Worm (Caenorhabditis elegans) whole organism, L4 larva: Measurements from ENCODE around the gene msa-1.

Experiments
- F10B5.3 ChIP-seq: sonication (generic microtip); optimal IDR thresholded peaks from 2 replicates; lab custom pipeline; 2016; ENCODE audit warnings: mild to moderate bottlenecking, missing genetic modification characterization, missing compliant biosample characterization
- F37D6.2 ChIP-seq: sonication (generic microtip); optimal IDR thresholded peaks from 2 replicates; lab custom pipeline; 2016; ENCODE audit warnings: mild to moderate bottlenecking, missing genetic modification characterization, missing compliant biosample characterization
- F44E2.7 ChIP-seq: fragments of 200-800 bp; sonication (Bioruptor generic); IDR thresholded peaks from 2 replicates; pipeline ENCODE4 v2.1.2; 2022; ENCODE audit warnings: missing genetic modification characterization, missing compliant biosample characterization
- Y48G9A.11 ChIP-seq: fragments of 200-800 bp; sonication (Bioruptor generic); IDR thresholded peaks from 2 replicates; pipeline ENCODE4 v1.3.6; 2022; ENCODE audit warnings: missing genetic modification reagents, missing genetic modification characterization, missing compliant biosample characterization
- Y5F2A.4 ChIP-seq: fragments of 200-800 bp; sonication (Bioruptor generic); optimal IDR thresholded peaks from 2 replicates; lab custom pipeline; 2018; ENCODE audit warnings: mild to moderate bottlenecking, missing genetic modification characterization, missing compliant biosample characterization
- ama-1 ChIP-seq: fragments of 150-350 bp; optimal IDR thresholded peaks from 2 replicates; lab custom pipeline; 2014; ENCODE audit warnings: inconsistent platforms, mixed read lengths
- arid-1 ChIP-seq: fragments of 200-800 bp; sonication (Bioruptor generic); conservative IDR thresholded peaks from 2 replicates; pipeline ENCODE4 v1.3.6; 2022; ENCODE audit warnings: missing genetic modification reagents, missing genetic modification characterization, missing compliant biosample characterization
- ceh-44 ChIP-seq: fragments of 200-800 bp; sonication (Bioruptor generic); IDR thresholded peaks from 2 replicates; pipeline ENCODE4 v1.3.6; 2022; ENCODE audit warnings: missing genetic modification reagents, missing genetic modification characterization, missing compliant biosample characterization
- ceh-62 ChIP-seq: sonication (generic microtip); optimal IDR thresholded peaks from 2 replicates; lab custom pipeline; 2017; ENCODE audit warnings: missing biosample characterization, missing genetic modification characterization
- ceh-82 ChIP-seq: sonication (generic microtip); optimal IDR thresholded peaks from 2 replicates; lab custom pipeline; 2017; ENCODE audit warnings: missing biosample characterization, missing genetic modification characterization
- ces-1 ChIP-seq: fragments of 150-350 bp; sonication (generic microtip); optimal IDR thresholded peaks from 4 replicates; lab custom pipeline; 2014; ENCODE audit warnings: missing biosample characterization, missing genetic modification reagents, missing genetic modification characterization
- cey-2 ChIP-seq: sonication (generic microtip); optimal IDR thresholded peaks from 3 replicates; lab custom pipeline; 2017; ENCODE audit warnings: missing genetic modification characterization, mild to moderate bottlenecking, missing compliant biosample characterization, antibody characterized with exemption, borderline replicate concordance; ENCODE audit not compliant: insufficient read depth
- ctbp-1 ChIP-seq: fragments of 200-800 bp; sonication (Bioruptor generic); IDR thresholded peaks from 2 replicates; pipeline ENCODE4 v1.3.6; 2022; ENCODE audit warnings: missing genetic modification reagents, missing genetic modification characterization, missing compliant biosample characterization
- daf-12 ChIP-seq: fragments of 150-350 bp; optimal IDR thresholded peaks from 2 replicates; lab custom pipeline; 2014; ENCODE audit warnings: missing biosample characterization, missing genetic modification reagents, missing genetic modification characterization
- dpl-1 ChIP-seq: fragments of 150-350 bp; optimal IDR thresholded peaks from 2 replicates; lab custom pipeline; 2014; ENCODE audit warnings: missing biosample characterization, missing genetic modification reagents, missing genetic modification characterization
- duxl-1 ChIP-seq: sonication (generic microtip); optimal IDR thresholded peaks from 2 replicates; lab custom pipeline; 2016; ENCODE audit warnings: mild to moderate bottlenecking, missing genetic modification characterization, moderate library complexity, missing compliant biosample characterization; ENCODE audit not compliant: poor library complexity
- egl-27 ChIP-seq: sonication (generic microtip); optimal IDR thresholded peaks from 3 replicates; lab custom pipeline; 2017; ENCODE audit warnings: missing biosample characterization, missing genetic modification reagents, missing genetic modification characterization
- fos-1 ChIP-seq: fragments of 150-350 bp; optimal IDR thresholded peaks from 2 replicates; lab custom pipeline; 2014; ENCODE audit warnings: missing biosample characterization, missing genetic modification characterization
- hlh-30 ChIP-seq: sonication (generic microtip); optimal IDR thresholded peaks from 2 replicates; lab custom pipeline; 2017; ENCODE audit warnings: antibody characterized with exemption, mild to moderate bottlenecking, missing genetic modification characterization, missing compliant biosample characterization; ENCODE audit not compliant: insufficient read depth
- jun-1 ChIP-seq: fragments of 150-350 bp; optimal IDR thresholded peaks from 2 replicates; lab custom pipeline; 2014; ENCODE audit warnings: missing biosample characterization, missing genetic modification reagents, missing genetic modification characterization
- lin-13 ChIP-seq: fragments of 150-350 bp; optimal IDR thresholded peaks from 2 replicates; lab custom pipeline; 2014; ENCODE audit warnings: missing biosample characterization, missing genetic modification reagents, missing genetic modification characterization
- mdl-1 ChIP-seq, 2 experiments: fragments of 150-350 bp in 1 of 2; sonication (generic microtip) in 1 of 2; optimal IDR thresholded peaks; 2 replicates each; lab custom pipeline; 2014 to 2017; ENCODE audit warnings: missing biosample characterization in 2 of 2, missing genetic modification characterization in 2 of 2
- mes-2 ChIP-seq: sonication (generic microtip); optimal IDR thresholded peaks from 2 replicates; lab custom pipeline; 2016; ENCODE audit warnings: missing genotype, mild to moderate bottlenecking, missing genetic modification characterization, missing compliant biosample characterization; ENCODE audit not compliant: poor library complexity, severe bottlenecking
- mxl-3 ChIP-seq: fragments of 200-800 bp; sonication (Bioruptor generic); optimal IDR thresholded peaks from 2 replicates; lab custom pipeline; 2018; ENCODE audit warnings: mild to moderate bottlenecking, missing genetic modification characterization, missing compliant biosample characterization
- nhr-11 ChIP-seq: fragments of 150-350 bp; optimal IDR thresholded peaks from 2 replicates; lab custom pipeline; 2014; ENCODE audit warnings: missing biosample characterization, missing genetic modification characterization
- nhr-111 ChIP-seq: fragments of 200-800 bp; sonication (Bioruptor generic); optimal IDR thresholded peaks from 2 replicates; lab custom pipeline; 2018; ENCODE audit warnings: mild to moderate bottlenecking, missing genetic modification characterization, missing compliant biosample characterization
- nhr-237 ChIP-seq: sonication (generic microtip); optimal IDR thresholded peaks from 2 replicates; lab custom pipeline; 2017; ENCODE audit warnings: missing biosample characterization, missing genetic modification characterization
- nhr-25 ChIP-seq: sonication (generic microtip); optimal IDR thresholded peaks from 2 replicates; lab custom pipeline; 2017; ENCODE audit warnings: missing genetic modification characterization, mild to moderate bottlenecking, missing compliant biosample characterization, antibody characterized with exemption, moderate library complexity, borderline replicate concordance; ENCODE audit not compliant: insufficient read depth
- nhr-28 ChIP-seq: fragments of 150-350 bp; optimal IDR thresholded peaks from 2 replicates; lab custom pipeline; 2014; ENCODE audit warnings: missing biosample characterization, missing genetic modification characterization
- nhr-41 ChIP-seq: fragments of 200-800 bp; sonication (Bioruptor generic); IDR thresholded peaks from 2 replicates; pipeline ENCODE4 v1.3.6; 2022; ENCODE audit warnings: missing genetic modification reagents, missing genetic modification characterization, missing compliant biosample characterization
- nhr-48 ChIP-seq: sonication (generic microtip); optimal IDR thresholded peaks from 2 replicates; lab custom pipeline; 2016; ENCODE audit warnings: mild to moderate bottlenecking, missing genetic modification characterization, missing compliant biosample characterization
- php-3 ChIP-seq: fragments of 200-800 bp; sonication (Bioruptor generic); IDR thresholded peaks from 2 replicates; pipeline ENCODE4 v1.3.6; 2022; ENCODE audit warnings: missing genetic modification reagents, missing genetic modification characterization, missing compliant biosample characterization
- snpc-1.2 ChIP-seq: fragments of 200-800 bp; sonication (Bioruptor generic); IDR thresholded peaks from 2 replicates; pipeline ENCODE4 v1.3.6; 2022; ENCODE audit warnings: missing genetic modification reagents, missing genetic modification characterization, missing compliant biosample characterization
- snpc-4 ChIP-seq: fragments of 150-350 bp; optimal IDR thresholded peaks from 2 replicates; lab custom pipeline; 2014; ENCODE audit warnings: missing biosample characterization, missing genetic modification characterization
- tag-97 ChIP-seq: fragments of 200-800 bp; sonication (Bioruptor generic); IDR thresholded peaks from 2 replicates; pipeline ENCODE4 v1.3.6; 2022; ENCODE audit warnings: missing genetic modification characterization, missing compliant biosample characterization
- tra-1 ChIP-seq: fragments of 200-800 bp; sonication (Bioruptor generic); IDR thresholded peaks from 2 replicates; pipeline ENCODE4 v1.3.6; 2022; ENCODE audit warnings: missing genetic modification reagents, missing genetic modification characterization, missing compliant biosample characterization
- unc-130 ChIP-seq: sonication (generic microtip); optimal IDR thresholded peaks from 2 replicates; lab custom pipeline; 2016; ENCODE audit warnings: missing genetic modification reagents, missing genetic modification characterization, missing compliant biosample characterization
- vab-7 ChIP-seq: fragments of 200-800 bp; sonication (Bioruptor generic); IDR thresholded peaks from 2 replicates; pipeline ENCODE4 v1.3.6; 2022; ENCODE audit warnings: missing genetic modification reagents, missing genetic modification characterization, missing compliant biosample characterization
- zfp-2 ChIP-seq: sonication (generic microtip); optimal IDR thresholded peaks from 2 replicates; lab custom pipeline; 2016; ENCODE audit warnings: mild to moderate bottlenecking, missing genetic modification characterization, missing compliant biosample characterization
- zfp-3 ChIP-seq: fragments of 200-800 bp; sonication (Bioruptor generic); conservative IDR thresholded peaks from 2 replicates; pipeline ENCODE4 v1.3.6; 2022; ENCODE audit warnings: missing genetic modification reagents, missing genetic modification characterization, missing compliant biosample characterization
- zip-2 ChIP-seq: fragments of 150-350 bp; optimal IDR thresholded peaks from 2 replicates; lab custom pipeline; 2014; ENCODE audit warnings: missing biosample characterization, missing genetic modification characterization

The msa-1 gene

ce11 chrIV:9092011-9092410, 3.6 kb downstream of the msa-1 start (continued):
- TF ChIP-seq mdl-1 (tag; optimal IDR thresholded peaks at IDR 0.05; lab: Kevin White, UChicago) = no peak
- TF ChIP-seq nhr-11 (tag; lab: Kevin White, UChicago) = no peak
- no peak for TF ChIP-seq Y48G9A.11 (GFP tag; lab: Robert Waterston, UW)
- TF ChIP-seq arid-1 (GFP tag; lab: Robert Waterston, UW) = no peak
- TF ChIP-seq F44E2.7 (GFP tag; lab: Robert Waterston, UW) = no peak
- no peak for TF ChIP-seq jun-1
- no peak for TF ChIP-seq nhr-237
- no peak for TF ChIP-seq php-3 (GFP tag; lab: Robert Waterston, UW)
- no peak for TF ChIP-seq nhr-48 (tag; lab: Kevin White, UChicago)
- no peak for TF ChIP-seq nhr-41 (GFP tag; lab: Robert Waterston, UW)
- TF ChIP-seq ctbp-1 (GFP tag; lab: Robert Waterston, UW) = peak; percentile 67; the same call in 1 of the 2 replicates
- TF ChIP-seq snpc-1.2 = no peak
- TF ChIP-seq F37D6.2 (tag; lab: Kevin White, UChicago) = no peak
- TF ChIP-seq F10B5.3 (tag; lab: Kevin White, UChicago) = no peak
- TF ChIP-seq lin-13 = no peak
- peak; percentile 93 for TF ChIP-seq ces-1 (GFP tag; lab: Kevin White, UChicago)
- TF ChIP-seq zfp-2 (tag; lab: Kevin White, UChicago) = no peak
- no peak for TF ChIP-seq nhr-25 (tag; lab: Kevin White, UChicago)
- no peak for TF ChIP-seq mxl-3 (GFP tag; lab: Kevin White, UChicago)
- no peak for TF ChIP-seq tra-1
- no peak for TF ChIP-seq Y5F2A.4 (GFP tag; lab: Kevin White, UChicago)

- TF ChIP-seq ama-1 (lab: Kevin White, UChicago) = peak; percentile 6
- TF ChIP-seq tag-97 = no peak
Measured at ce11 chrIV:9093932-9094331, 5.5 kb downstream of the msa-1 start, which contains the start of gene lpl-1. lpl-1 (minus strand) TSS chrIV:9094032.

- TF ChIP-seq lin-13 (no peak), nhr-28 (no peak), snpc-4 (tag; lab: Kevin White, UChicago) (no peak), cey-2 (no peak)
Measured at ce11 chrIV:9094356-9094755, 6.0 kb downstream of the msa-1 start, which contains the start of gene mrpl-42. mrpl-42 (minus strand) TSS chrIV:9094456.

ce11 chrIV:9095553-9095952, 7.2 kb downstream of the msa-1 start, which contains the start of gene icln-1:
icln-1 (minus strand) TSS chrIV:9095653.
- no peak for TF ChIP-seq hlh-30 (tag; lab: Kevin White, UChicago)

ce11 chrIV:9096160-9096879, 7.9 kb downstream of the msa-1 start, which contains the start of the genes znf-706 and cpna-3:
znf-706 (minus strand) TSS chrIV:9096231.
cpna-3 (plus strand) TSS chrIV:9096842.
- TF ChIP-seq fos-1 (tag; lab: Kevin White, UChicago) (no peak), nhr-11 (tag; lab: Kevin White, UChicago) (no peak), zfp-3 (no peak), duxl-1 (no peak), daf-12 (tag; lab: Kevin White, UChicago) (no peak), egl-27 (tag; lab: Kevin White, UChicago) (no peak), dpl-1 (peak; percentile 59), unc-130 (GFP tag; lab: Kevin White, UChicago) (peak; percentile 31), vab-7 (GFP tag; lab: Robert Waterston, UW) (no peak), ama-1 (lab: Kevin White, UChicago) (no peak), hlh-30 (tag; lab: Kevin White, UChicago) (peak; percentile 72), cey-2 (no peak), snpc-1.2 (0 out of 2 replicates have a peak, but pooled peaks have one; percentile 46), ceh-82 (tag; lab: Kevin White, UChicago) (no peak), nhr-25 (tag; lab: Kevin White, UChicago) (no peak), ceh-44 (GFP tag; lab: Robert Waterston, UW) (no peak), mxl-3 (GFP tag; lab: Kevin White, UChicago) (no peak), ceh-62 (tag; lab: Kevin White, UChicago) (no peak), zip-2 (tag; lab: Kevin White, UChicago) (no peak), nhr-111 (GFP tag; lab: Kevin White, UChicago) (no peak), mes-2 (tag; lab: Kevin White, UChicago) (peak; percentile 20)
